Worm (Caenorhabditis elegans): ENCODE results near the gene irk-3.

Gene irk-3

DNA sequence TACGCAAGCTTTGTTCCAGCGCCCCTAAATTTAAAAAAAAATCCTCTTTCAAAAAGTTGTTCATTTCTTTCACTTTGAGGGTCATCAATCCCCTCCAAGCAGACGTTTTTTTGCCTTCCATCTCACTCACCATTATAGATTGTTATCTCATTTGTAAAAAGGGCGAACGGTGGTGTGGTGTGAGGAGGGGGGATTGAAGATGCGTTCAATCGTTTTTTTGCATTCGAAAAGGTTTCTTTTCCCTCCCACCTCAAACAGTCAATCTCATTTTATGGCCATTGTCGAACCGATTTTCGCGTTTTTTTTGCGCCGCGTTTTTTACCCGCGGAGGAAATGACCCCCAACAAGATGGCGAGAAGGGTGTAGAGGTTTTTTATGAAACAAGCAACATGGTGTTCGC is 31.3 kb downstream of the irk-3 start:
- no peak for TF ChIP-seq lsy-2 (tag; optimal IDR thresholded peaks at IDR 0.05)
- no peak for TF ChIP-seq nhr-237 (tag; optimal IDR thresholded peaks at IDR 0.05)
- TF ChIP-seq nhr-10 (tag; optimal IDR thresholded peaks at IDR 0.05): no peak
- TF ChIP-seq Y55F3AM.14 (GFP tag; optimal IDR thresholded peaks at IDR 0.05): no peak
- no peak for TF ChIP-seq elt-3 (tag; optimal IDR thresholded peaks at IDR 0.05)

DNA sequence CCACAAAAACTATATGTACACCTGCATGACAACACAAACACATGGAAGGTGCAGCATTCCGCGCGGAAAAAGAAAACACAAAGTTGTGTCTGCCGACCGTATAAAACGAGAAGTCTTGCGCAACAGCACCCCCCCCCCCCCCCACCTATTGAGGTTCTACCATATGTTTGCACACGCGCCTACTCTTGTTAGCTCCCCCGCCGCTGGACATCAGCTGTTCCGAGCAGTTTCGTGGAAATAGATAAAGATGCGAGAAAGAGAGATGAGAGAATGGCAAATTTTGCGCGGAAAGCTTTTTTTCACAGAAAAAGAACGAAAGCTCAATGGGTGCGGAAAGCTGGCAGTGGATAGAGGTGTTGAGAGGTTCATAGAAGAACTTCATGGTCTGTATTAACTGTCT is 34.6 kb downstream of the irk-3 start:
- TF ChIP-seq egl-27 (tag; optimal IDR thresholded peaks at IDR 0.05): no peak
- no peak for TF ChIP-seq alr-1 (tag; optimal IDR thresholded peaks at IDR 0.05)
- TF ChIP-seq R02D3.7 (tag; optimal IDR thresholded peaks at IDR 0.05): no peak

DNA sequence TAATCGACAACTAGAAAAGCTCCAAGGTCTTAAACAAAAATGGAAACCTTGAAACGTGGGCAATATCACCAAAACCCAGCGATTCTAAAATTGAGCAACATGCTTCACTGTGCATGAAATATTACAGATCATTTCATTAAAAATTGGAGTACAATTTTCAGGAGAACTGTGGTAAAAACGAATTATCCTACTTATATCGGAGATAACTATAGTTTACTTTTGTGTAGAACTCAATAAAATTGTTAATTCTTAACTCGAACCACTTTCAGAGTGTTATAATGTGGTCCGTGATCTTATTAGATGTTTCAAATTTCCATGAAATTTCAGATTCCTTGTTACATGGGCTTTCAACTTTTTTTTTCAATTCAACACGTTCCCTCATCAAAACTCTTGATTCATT is 35.0 kb downstream of the irk-3 start, which contains the start of gene K04G11.1:
K04G11.1 (plus strand) TSS at position 301 of the 400 bp plus-strand sequence.
- no peak for TF ChIP-seq lin-13 (GFP tag; optimal IDR thresholded peaks at IDR 0.05)

DNA sequence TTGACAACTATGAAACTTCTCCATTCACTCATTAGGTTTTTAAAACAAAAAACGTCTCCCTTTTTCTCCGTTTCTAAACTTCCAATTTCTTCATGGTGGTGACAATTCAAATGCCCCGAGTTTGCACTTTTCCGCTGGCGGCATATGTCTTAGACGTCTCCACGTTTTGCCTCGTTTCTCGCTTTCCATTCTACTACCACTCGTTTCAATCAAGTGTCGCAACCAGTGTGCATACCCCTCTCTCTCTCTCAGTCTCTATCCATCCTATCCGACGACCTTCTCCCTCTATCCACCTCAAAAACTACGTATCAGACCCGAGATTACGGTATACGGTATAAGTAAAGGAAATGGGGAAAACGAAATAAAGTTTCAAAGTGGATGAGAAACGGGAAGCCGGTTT is 36.1 kb downstream of the irk-3 start:
- TF ChIP-seq lin-13 (GFP tag; optimal IDR thresholded peaks at IDR 0.05) (no peak), C34F6.9 (tag; optimal IDR thresholded peaks at IDR 0.05) (peak; percentile 27), nhr-237 (tag; optimal IDR thresholded peaks at IDR 0.05) (no peak), sem-4 (tag; optimal IDR thresholded peaks at IDR 0.05) (no peak), F13H6.1 (tag; optimal IDR thresholded peaks at IDR 0.05) (peak; percentile 26), nhr-21 (tag; optimal IDR thresholded peaks at IDR 0.05) (peak; percentile 46), nhr-23 (tag; optimal IDR thresholded peaks at IDR 0.05) (no peak), egl-27 (tag; optimal IDR thresholded peaks at IDR 0.05) (peak; percentile 26), nhr-6 (tag; optimal IDR thresholded peaks at IDR 0.05) (peak; percentile 28), aly-2 (tag; optimal IDR thresholded peaks at IDR 0.05) (no peak), fos-1 (tag; optimal IDR thresholded peaks at IDR 0.05) (peak; percentile 27), lin-11 (tag; optimal IDR thresholded peaks at IDR 0.05) (no peak), nhr-25 (tag; optimal IDR thresholded peaks at IDR 0.05) (no peak), nhr-129 (tag; optimal IDR thresholded peaks at IDR 0.05) (peak; percentile 69), sma-9 (GFP tag; optimal IDR thresholded peaks at IDR 0.05) (peak; percentile 61), sma-9 (tag; optimal IDR thresholded peaks at IDR 0.05) (no peak), blmp-1 (tag; optimal IDR thresholded peaks at IDR 0.05; ENCODE audit: insufficient read depth) (peak; percentile 32), zag-1 (tag; optimal IDR thresholded peaks at IDR 0.05) (no peak), lsy-2 (tag; optimal IDR thresholded peaks at IDR 0.05) (peak in 1 of 2 experiments; percentile 68)

DNA sequence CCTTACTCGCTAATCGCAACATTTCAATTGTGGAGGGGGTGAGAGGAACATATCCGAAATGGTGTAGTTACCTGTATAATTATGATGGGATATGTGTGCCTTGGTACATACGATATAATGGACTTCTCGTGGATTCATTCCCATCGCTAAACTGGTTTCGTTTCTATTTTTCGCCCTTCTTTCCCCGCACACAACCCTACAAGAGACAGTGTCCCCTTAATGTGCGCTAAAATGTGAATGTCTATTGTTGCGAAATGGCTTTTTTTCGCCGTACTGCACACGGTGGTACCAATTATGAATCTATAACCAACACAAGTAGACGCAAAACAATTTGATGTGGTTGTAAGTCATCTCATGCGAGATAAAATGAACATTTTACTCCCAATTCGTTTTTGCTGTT is 40.9 kb downstream of the irk-3 start:
- TF ChIP-seq mbf-1 (tag; optimal IDR thresholded peaks at IDR 0.05): no peak
- no peak for TF ChIP-seq C34F6.9 (tag; optimal IDR thresholded peaks at IDR 0.05)
- no peak for TF ChIP-seq nhr-23 (tag; optimal IDR thresholded peaks at IDR 0.05)
- TF ChIP-seq dmd-4 (tag; optimal IDR thresholded peaks at IDR 0.05): no peak
- no peak for TF ChIP-seq mab-5 (tag; optimal IDR thresholded peaks at IDR 0.05)
- no peak for TF ChIP-seq ztf-1 (GFP tag; conservative IDR thresholded peaks at IDR 0.05)
- TF ChIP-seq egl-27 (tag; optimal IDR thresholded peaks at IDR 0.05): peak; percentile 12
- peak; percentile 15 for TF ChIP-seq F13H6.1 (tag; optimal IDR thresholded peaks at IDR 0.05)
- TF ChIP-seq ztf-11 (tag; optimal IDR thresholded peaks at IDR 0.05): no peak
- TF ChIP-seq alr-1 (tag; optimal IDR thresholded peaks at IDR 0.05): no peak

DNA sequence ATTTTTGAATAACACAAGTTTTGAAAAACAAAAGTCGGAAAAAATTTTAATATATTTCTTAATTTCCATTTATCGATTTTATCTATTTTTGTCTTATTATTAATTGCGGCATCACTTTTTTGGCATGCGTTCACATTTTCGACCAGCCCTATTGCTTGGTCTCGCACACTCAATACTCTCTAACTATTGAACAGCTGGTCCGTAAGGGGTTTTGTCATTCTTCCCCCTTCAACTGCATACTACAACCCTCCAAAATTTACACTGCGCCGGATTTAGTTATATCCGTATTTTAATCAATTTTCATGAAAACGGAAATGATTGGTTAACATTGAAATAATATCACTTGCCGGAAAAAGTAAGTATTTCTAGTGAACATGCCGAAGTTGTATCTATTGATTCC is 42.8 kb downstream of the irk-3 start, which contains the start of gene C11H1.7:
C11H1.7 (plus strand) TSS at position 12 of the 400 bp plus-strand sequence.
- TF ChIP-seq mab-5 (tag; optimal IDR thresholded peaks at IDR 0.05) (no peak), unc-55 (GFP tag; optimal IDR thresholded peaks at IDR 0.05) (peak; percentile 19)

DNA sequence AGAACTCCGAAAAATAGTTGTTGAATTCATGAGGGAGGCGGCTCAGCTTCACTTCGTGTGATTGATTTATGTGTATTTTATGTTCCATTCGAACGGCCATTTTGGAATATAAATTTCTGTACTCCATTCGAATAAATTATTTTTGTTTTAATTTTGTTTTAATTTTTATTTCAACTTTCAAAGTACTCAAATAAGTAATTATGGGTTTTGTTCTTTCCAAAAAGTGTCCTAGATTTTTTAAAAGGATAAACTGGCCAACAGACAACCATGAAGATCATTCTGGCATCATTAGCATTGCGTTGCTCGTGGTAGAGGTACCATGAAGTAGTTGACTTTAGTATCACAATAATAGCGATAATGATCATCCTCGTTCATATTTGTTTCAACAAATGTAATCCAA is 43.6 kb downstream of the irk-3 start:
- TF ChIP-seq gmeb-1 (tag; optimal IDR thresholded peaks at IDR 0.05): no peak
- no peak for TF ChIP-seq nhr-12 (tag; optimal IDR thresholded peaks at IDR 0.05)
- TF ChIP-seq skn-1 (tag; optimal IDR thresholded peaks at IDR 0.05): no peak
- no peak for TF ChIP-seq C34F6.9 (tag; optimal IDR thresholded peaks at IDR 0.05)

Measured in whole organism, L2 larva.